Worm (Caenorhabditis elegans) whole organism, L4 larva: ENCODE results near the gene B0464.9.

Source experiments
- F49E8.2 ChIP-seq: sonication (generic microtip); optimal IDR thresholded peaks from 2 replicates; lab custom pipeline; 2016; ENCODE audit warnings: missing compliant biosample characterization, mild to moderate bottlenecking, missing genetic modification characterization, borderline replicate concordance
- Y105C5A.15 ChIP-seq: fragments of 200-800 bp; sonication (Bioruptor generic); IDR thresholded peaks from 2 replicates; pipeline ENCODE4 v1.3.6; 2022; ENCODE audit warnings: missing genetic modification characterization, missing compliant biosample characterization
- Y5F2A.4 ChIP-seq: fragments of 200-800 bp; sonication (Bioruptor generic); optimal IDR thresholded peaks from 2 replicates; lab custom pipeline; 2018; ENCODE audit warnings: mild to moderate bottlenecking, missing genetic modification characterization, missing compliant biosample characterization
- Y75B8A.6 ChIP-seq: fragments of 200-800 bp; sonication (Bioruptor generic); IDR thresholded peaks from 2 replicates; pipeline ENCODE4 v1.3.6; 2022; ENCODE audit warnings: missing genetic modification reagents, missing genetic modification characterization, missing compliant biosample characterization
- ZK546.5 ChIP-seq, 2 experiments: sonication (generic microtip); optimal IDR thresholded peaks; 2 replicates each; lab custom pipeline; 2017; ENCODE audit warnings: missing biosample characterization in 2 of 2, missing genetic modification characterization in 2 of 2
- aha-1 ChIP-seq: fragments of 150-350 bp; peaks from one replicate; lab custom pipeline; 2014; ENCODE audit warnings: missing biosample characterization, missing genetic modification characterization
- ama-1 ChIP-seq: fragments of 150-350 bp; optimal IDR thresholded peaks from 2 replicates; lab custom pipeline; 2014; ENCODE audit warnings: inconsistent platforms, mixed read lengths
- attf-4 ChIP-seq: sonication (generic microtip); optimal IDR thresholded peaks from 3 replicates; lab custom pipeline; 2017; ENCODE audit warnings: missing biosample characterization, missing genetic modification characterization
- ceh-20 ChIP-seq: fragments of 200-800 bp; sonication (Bioruptor generic); IDR thresholded peaks from 2 replicates; pipeline ENCODE4 v1.3.6; 2022; ENCODE audit warnings: missing genetic modification reagents, missing genetic modification characterization, missing compliant biosample characterization
- ceh-28 ChIP-seq: fragments of 150-350 bp; optimal IDR thresholded peaks from 2 replicates; lab custom pipeline; 2014; ENCODE audit warnings: missing biosample characterization, missing genetic modification reagents, missing genetic modification characterization
- ceh-32 ChIP-seq: sonication (generic microtip); optimal IDR thresholded peaks from 2 replicates; lab custom pipeline; 2016; ENCODE audit warnings: mild to moderate bottlenecking, missing genetic modification characterization, missing compliant biosample characterization; ENCODE audit not compliant: poor library complexity
- ceh-44 ChIP-seq: fragments of 200-800 bp; sonication (Bioruptor generic); IDR thresholded peaks from 2 replicates; pipeline ENCODE4 v1.3.6; 2022; ENCODE audit warnings: missing genetic modification reagents, missing genetic modification characterization, missing compliant biosample characterization
- ceh-62 ChIP-seq: sonication (generic microtip); optimal IDR thresholded peaks from 2 replicates; lab custom pipeline; 2017; ENCODE audit warnings: missing biosample characterization, missing genetic modification characterization
- ceh-82 ChIP-seq: sonication (generic microtip); optimal IDR thresholded peaks from 2 replicates; lab custom pipeline; 2017; ENCODE audit warnings: missing biosample characterization, missing genetic modification characterization
- ces-1 ChIP-seq: fragments of 150-350 bp; sonication (generic microtip); optimal IDR thresholded peaks from 4 replicates; lab custom pipeline; 2014; ENCODE audit warnings: missing biosample characterization, missing genetic modification reagents, missing genetic modification characterization
- cey-2 ChIP-seq: sonication (generic microtip); optimal IDR thresholded peaks from 3 replicates; lab custom pipeline; 2017; ENCODE audit warnings: missing genetic modification characterization, mild to moderate bottlenecking, missing compliant biosample characterization, antibody characterized with exemption, borderline replicate concordance; ENCODE audit not compliant: insufficient read depth
- daf-16 ChIP-seq, 3 experiments: sonication (generic microtip); optimal IDR thresholded peaks; 2 replicates each; lab custom pipeline; 2016 to 2017; ENCODE audit warnings: missing genetic modification characterization in 3 of 3, missing genetic modification reagents in 3 of 3, mild to moderate bottlenecking in 2 of 3, missing compliant biosample characterization in 2 of 3, missing biosample characterization in 1 of 3, moderate library complexity in 1 of 3
- daf-19 ChIP-seq: fragments of 200-800 bp; sonication (Bioruptor generic); conservative IDR thresholded peaks from 2 replicates; pipeline ENCODE4 v1.3.6; 2022; ENCODE audit warnings: missing genetic modification characterization, missing compliant biosample characterization
- daf-8 ChIP-seq: fragments of 200-800 bp; sonication (Bioruptor generic); IDR thresholded peaks from 2 replicates; pipeline ENCODE4 v1.3.6; 2022; ENCODE audit warnings: missing genetic modification characterization, missing compliant biosample characterization
- dmd-8 ChIP-seq: fragments of 200-800 bp; sonication (Bioruptor generic); IDR thresholded peaks from 2 replicates; pipeline ENCODE4 v1.3.6; 2022; ENCODE audit warnings: missing genetic modification characterization, missing compliant biosample characterization
- duxl-1 ChIP-seq: sonication (generic microtip); optimal IDR thresholded peaks from 2 replicates; lab custom pipeline; 2016; ENCODE audit warnings: mild to moderate bottlenecking, missing genetic modification characterization, moderate library complexity, missing compliant biosample characterization; ENCODE audit not compliant: poor library complexity
- dve-1 ChIP-seq: sonication (generic microtip); optimal IDR thresholded peaks from 2 replicates; lab custom pipeline; 2017; ENCODE audit warnings: antibody characterized with exemption, mild to moderate bottlenecking, missing genetic modification characterization, missing compliant biosample characterization; ENCODE audit not compliant: insufficient read depth
- egl-43 ChIP-seq: fragments of 200-800 bp; sonication (Bioruptor generic); IDR thresholded peaks from 2 replicates; pipeline ENCODE4 v1.3.6; 2022; ENCODE audit warnings: missing genetic modification reagents, missing genetic modification characterization, missing compliant biosample characterization
- fkh-10 ChIP-seq: fragments of 150-350 bp; optimal IDR thresholded peaks from 2 replicates; lab custom pipeline; 2014; ENCODE audit warnings: missing biosample characterization, missing genetic modification reagents, missing genetic modification characterization
- hif-1 ChIP-seq, 2 experiments: sonication (generic microtip); optimal IDR thresholded peaks; 2 replicates each; lab custom pipeline; 2016 to 2017; ENCODE audit warnings: missing compliant biosample characterization in 2 of 2, missing genetic modification characterization in 2 of 2, missing genetic modification reagents in 2 of 2, missing genotype in 2 of 2, mild to moderate bottlenecking in 1 of 2
- jun-1 ChIP-seq: fragments of 150-350 bp; optimal IDR thresholded peaks from 2 replicates; lab custom pipeline; 2014; ENCODE audit warnings: missing biosample characterization, missing genetic modification reagents, missing genetic modification characterization
- lin-13 ChIP-seq: fragments of 150-350 bp; optimal IDR thresholded peaks from 2 replicates; lab custom pipeline; 2014; ENCODE audit warnings: missing biosample characterization, missing genetic modification reagents, missing genetic modification characterization
- lin-15B ChIP-seq: fragments of 150-350 bp; sonication (generic microtip); optimal IDR thresholded peaks from 3 replicates; lab custom pipeline; 2014; ENCODE audit warnings: missing biosample characterization, missing genetic modification characterization
- lin-29 ChIP-seq: fragments of 200-800 bp; sonication (Bioruptor generic); IDR thresholded peaks from 2 replicates; pipeline ENCODE4 v1.3.6; 2022; ENCODE audit warnings: missing genetic modification reagents, missing genetic modification characterization, missing compliant biosample characterization
- lin-38 ChIP-seq: fragments of 200-800 bp; sonication (Bioruptor generic); IDR thresholded peaks from 2 replicates; pipeline ENCODE4 v1.3.6; 2022; ENCODE audit warnings: missing genetic modification reagents, missing genetic modification characterization, missing compliant biosample characterization
- lsy-2 ChIP-seq, 2 experiments: fragments of 150-350 bp in 1 of 2; sonication (generic microtip) in 1 of 2; optimal IDR thresholded peaks; 2 replicates each; lab custom pipeline; 2014 to 2017; ENCODE audit warnings: missing biosample characterization in 2 of 2, missing genetic modification characterization in 2 of 2
- madf-5 ChIP-seq, 2 experiments: fragments of 200-800 bp; sonication (Bioruptor generic); IDR thresholded peaks; 2 replicates each; pipeline ENCODE4 v1.3.6; 2022; ENCODE audit warnings: missing compliant biosample characterization in 2 of 2, missing genetic modification characterization in 2 of 2
- mdl-1 ChIP-seq, 2 experiments: fragments of 150-350 bp in 1 of 2; sonication (generic microtip) in 1 of 2; optimal IDR thresholded peaks; 2 replicates each; lab custom pipeline; 2014 to 2017; ENCODE audit warnings: missing biosample characterization in 2 of 2, missing genetic modification characterization in 2 of 2
- mep-1 ChIP-seq: fragments of 150-350 bp; sonication (generic microtip); optimal IDR thresholded peaks from 3 replicates; lab custom pipeline; 2014; ENCODE audit warnings: missing biosample characterization, missing genetic modification characterization
- mes-2 ChIP-seq: sonication (generic microtip); optimal IDR thresholded peaks from 2 replicates; lab custom pipeline; 2016; ENCODE audit warnings: missing genotype, mild to moderate bottlenecking, missing genetic modification characterization, missing compliant biosample characterization; ENCODE audit not compliant: poor library complexity, severe bottlenecking
- mxl-3 ChIP-seq: fragments of 200-800 bp; sonication (Bioruptor generic); optimal IDR thresholded peaks from 2 replicates; lab custom pipeline; 2018; ENCODE audit warnings: mild to moderate bottlenecking, missing genetic modification characterization, missing compliant biosample characterization
- nhr-10 ChIP-seq: fragments of 150-350 bp; optimal IDR thresholded peaks from 2 replicates; lab custom pipeline; 2014; ENCODE audit warnings: missing biosample characterization, missing genetic modification characterization
- nhr-237 ChIP-seq: sonication (generic microtip); optimal IDR thresholded peaks from 2 replicates; lab custom pipeline; 2017; ENCODE audit warnings: missing biosample characterization, missing genetic modification characterization
- nhr-25 ChIP-seq: sonication (generic microtip); optimal IDR thresholded peaks from 2 replicates; lab custom pipeline; 2017; ENCODE audit warnings: missing genetic modification characterization, mild to moderate bottlenecking, missing compliant biosample characterization, antibody characterized with exemption, moderate library complexity, borderline replicate concordance; ENCODE audit not compliant: insufficient read depth
- nhr-28 ChIP-seq: fragments of 150-350 bp; optimal IDR thresholded peaks from 2 replicates; lab custom pipeline; 2014; ENCODE audit warnings: missing biosample characterization, missing genetic modification characterization
- nhr-48 ChIP-seq: sonication (generic microtip); optimal IDR thresholded peaks from 2 replicates; lab custom pipeline; 2016; ENCODE audit warnings: mild to moderate bottlenecking, missing genetic modification characterization, missing compliant biosample characterization
- nhr-6 ChIP-seq: fragments of 150-350 bp; optimal IDR thresholded peaks from 2 replicates; lab custom pipeline; 2014; ENCODE audit warnings: missing biosample characterization, missing genetic modification characterization
- nhr-76 ChIP-seq: fragments of 150-350 bp; optimal IDR thresholded peaks from 2 replicates; lab custom pipeline; 2014; ENCODE audit warnings: missing biosample characterization, missing genetic modification characterization
- nhr-77 ChIP-seq: fragments of 150-350 bp; optimal IDR thresholded peaks from 2 replicates; lab custom pipeline; 2014; ENCODE audit warnings: missing biosample characterization, missing genetic modification characterization
- pha-4 ChIP-seq, 2 experiments: fragments of 150-350 bp in 1 of 2; fragments of 200-800 bp in 1 of 2; sonication (Bioruptor generic) in 1 of 2; IDR thresholded peaks in 1 of 2; optimal IDR thresholded peaks in 1 of 2; 2 replicates each; pipeline versions ENCODE4 v1.3.6 to Lab custom; 2014 to 2022; ENCODE audit warnings: missing genetic modification characterization in 2 of 2, missing genetic modification reagents in 2 of 2, missing biosample characterization in 1 of 2, missing compliant biosample characterization in 1 of 2
- spr-1 ChIP-seq: sonication (generic microtip); optimal IDR thresholded peaks from 2 replicates; lab custom pipeline; 2016; ENCODE audit warnings: mild to moderate bottlenecking, missing genetic modification characterization, missing compliant biosample characterization
- unc-62 ChIP-seq, 3 experiments: fragments of 150-350 bp in 1 of 3; sonication (generic microtip); optimal IDR thresholded peaks in 2 of 3; peaks in 1 of 3; 1 replicate in 1 of 3; 2 replicates in 2 of 3; lab custom pipeline; 2014 to 2017; ENCODE audit warnings: missing biosample characterization in 3 of 3, missing genetic modification characterization in 3 of 3, missing genetic modification reagents in 3 of 3, missing genotype in 1 of 3
- vab-7 ChIP-seq: fragments of 200-800 bp; sonication (Bioruptor generic); IDR thresholded peaks from 2 replicates; pipeline ENCODE4 v1.3.6; 2022; ENCODE audit warnings: missing genetic modification reagents, missing genetic modification characterization, missing compliant biosample characterization

B0464.9 gene

DNA sequence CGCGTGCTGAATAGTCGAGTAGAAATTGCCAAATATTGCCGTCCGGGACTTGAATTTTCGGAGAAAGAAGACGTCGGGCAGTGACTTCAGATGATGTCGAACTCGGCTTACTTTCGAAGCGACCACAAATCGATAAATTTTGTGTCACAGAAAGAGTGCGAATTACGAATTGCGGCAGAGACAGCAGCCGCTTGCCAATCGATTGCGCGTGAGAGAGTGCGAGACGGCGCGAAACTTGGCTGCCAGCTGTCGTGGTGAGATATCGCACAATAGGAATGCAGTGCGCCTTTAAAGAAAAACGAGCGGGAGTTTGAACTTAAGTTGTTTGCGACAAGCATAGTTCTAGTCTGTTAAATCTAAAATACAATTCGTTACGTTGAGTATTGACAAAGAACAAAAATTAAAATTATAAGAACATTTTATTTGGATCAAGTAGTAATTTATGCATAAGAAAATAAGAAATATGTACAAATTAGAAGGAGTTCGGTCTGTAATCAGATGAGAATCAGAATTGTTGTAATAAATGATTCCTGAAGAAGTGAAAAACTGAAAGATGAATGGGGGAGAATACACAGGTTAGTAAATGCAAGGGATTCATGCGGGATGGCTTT, 22.0 kb upstream of the B0464.9 start, which contains the start of gene pir-2 (continued):
- peak; percentile 87 for TF ChIP-seq nhr-6
- TF ChIP-seq nhr-76: no peak
- no peak for TF ChIP-seq Y105C5A.15 (GFP tag; lab: Robert Waterston, UW)
- peak; percentile 64 to 92 for TF ChIP-seq lsy-2 (tag; optimal IDR thresholded peaks at IDR 0.05; lab: Kevin White, UChicago)
- TF ChIP-seq nhr-25 (tag; lab: Kevin White, UChicago): peak; percentile 69
- TF ChIP-seq hif-1 (tag; optimal IDR thresholded peaks at IDR 0.05; lab: Kevin White, UChicago): peak in 1 of 2 experiments; percentile 54
- TF ChIP-seq aha-1 (tag; lab: Kevin White, UChicago): peak; percentile 71
- peak; percentile 20 for TF ChIP-seq mxl-3 (GFP tag; lab: Kevin White, UChicago)
- TF ChIP-seq vab-7 (GFP tag; lab: Robert Waterston, UW): peak; percentile 41; the same call in 1 of the 2 replicates
- TF ChIP-seq lin-13 (GFP tag; lab: Kevin White, UChicago): peak; percentile 60
- TF ChIP-seq ceh-20: 0 out of 2 replicates have a peak, but pooled peaks have one; percentile 41
- TF ChIP-seq ZK546.5 (tag; optimal IDR thresholded peaks at IDR 0.05; lab: Kevin White, UChicago): no peak
- peak; percentile 29 for TF ChIP-seq duxl-1 (tag; lab: Kevin White, UChicago)
- TF ChIP-seq Y75B8A.6 (GFP tag; lab: Robert Waterston, UW): no peak
- no peak for TF ChIP-seq egl-43 (GFP tag; lab: Robert Waterston, UW)
- TF ChIP-seq ces-1 (GFP tag; lab: Kevin White, UChicago): no peak
- TF ChIP-seq nhr-28 (tag; lab: Kevin White, UChicago): peak; percentile 69
- TF ChIP-seq mdl-1 (tag; optimal IDR thresholded peaks at IDR 0.05; lab: Kevin White, UChicago): peak in 1 of 2 experiments; percentile 62
- TF ChIP-seq spr-1 (tag; lab: Kevin White, UChicago): no peak
- peak; percentile 89 for TF ChIP-seq ama-1
- TF ChIP-seq dve-1 (tag; lab: Kevin White, UChicago): peak; percentile 78
- TF ChIP-seq ceh-32: no peak
- peak; percentile 92 for TF ChIP-seq mes-2 (tag; lab: Kevin White, UChicago)
- TF ChIP-seq cey-2 (tag; lab: Kevin White, UChicago): no peak
- TF ChIP-seq jun-1 (tag; lab: Kevin White, UChicago): no peak
- TF ChIP-seq ceh-62 (tag; lab: Kevin White, UChicago): no peak
- no peak for TF ChIP-seq daf-16 (GFP tag; optimal IDR thresholded peaks at IDR 0.05; lab: Kevin White, UChicago)
- TF ChIP-seq daf-16 (tag; optimal IDR thresholded peaks at IDR 0.05; lab: Kevin White, UChicago): peak; percentile 21
- TF ChIP-seq fkh-10 (GFP tag; lab: Kevin White, UChicago): peak; percentile 44
- peak; percentile 38; the same call in 1 of the 2 replicates for TF ChIP-seq pha-4 (GFP tag; IDR thresholded peaks at IDR 0.05; lab: Robert Waterston, UW)
- no peak for TF ChIP-seq pha-4 (tag; optimal IDR thresholded peaks at IDR 0.05; lab: Kevin White, UChicago)
- TF ChIP-seq mep-1 (tag; lab: Kevin White, UChicago): peak; percentile 85
- TF ChIP-seq F49E8.2: no peak
- peak; percentile 89 for TF ChIP-seq ceh-28
- peak; percentile 7 for TF ChIP-seq nhr-48 (tag; lab: Kevin White, UChicago)
- TF ChIP-seq madf-5 (GFP tag; IDR thresholded peaks at IDR 0.05; lab: Robert Waterston, UW): no peak
- TF ChIP-seq lin-29: no peak
- TF ChIP-seq daf-8: no peak
- TF ChIP-seq lin-38 (GFP tag; lab: Robert Waterston, UW): peak; percentile 79
- TF ChIP-seq attf-4 (tag; lab: Kevin White, UChicago): no peak
- no peak for TF ChIP-seq ceh-44 (GFP tag; lab: Robert Waterston, UW)
- no peak for TF ChIP-seq Y5F2A.4
- no peak for TF ChIP-seq dmd-8 (GFP tag; lab: Robert Waterston, UW)
- TF ChIP-seq nhr-10 (tag; lab: Kevin White, UChicago): peak; percentile 26
- peak; percentile 31 for TF ChIP-seq nhr-77 (tag; lab: Kevin White, UChicago)
- TF ChIP-seq lin-15B (tag; lab: Kevin White, UChicago): no peak
- no peak for TF ChIP-seq nhr-237 (tag; lab: Kevin White, UChicago)
- TF ChIP-seq unc-62 (GFP tag; optimal IDR thresholded peaks at IDR 0.05 in 1 of 2; lab: Kevin White, UChicago): peak in 1 of 2 experiments; percentile 96
- TF ChIP-seq unc-62 (tag; optimal IDR thresholded peaks at IDR 0.05; lab: Kevin White, UChicago): no peak
- no peak for TF ChIP-seq ceh-82
- TF ChIP-seq daf-19 (GFP tag; lab: Robert Waterston, UW): no peak
